Fruit fly (Drosophila melanogaster): Measurements from ENCODE around the gene CG18662.

The CG18662 gene

DNA sequence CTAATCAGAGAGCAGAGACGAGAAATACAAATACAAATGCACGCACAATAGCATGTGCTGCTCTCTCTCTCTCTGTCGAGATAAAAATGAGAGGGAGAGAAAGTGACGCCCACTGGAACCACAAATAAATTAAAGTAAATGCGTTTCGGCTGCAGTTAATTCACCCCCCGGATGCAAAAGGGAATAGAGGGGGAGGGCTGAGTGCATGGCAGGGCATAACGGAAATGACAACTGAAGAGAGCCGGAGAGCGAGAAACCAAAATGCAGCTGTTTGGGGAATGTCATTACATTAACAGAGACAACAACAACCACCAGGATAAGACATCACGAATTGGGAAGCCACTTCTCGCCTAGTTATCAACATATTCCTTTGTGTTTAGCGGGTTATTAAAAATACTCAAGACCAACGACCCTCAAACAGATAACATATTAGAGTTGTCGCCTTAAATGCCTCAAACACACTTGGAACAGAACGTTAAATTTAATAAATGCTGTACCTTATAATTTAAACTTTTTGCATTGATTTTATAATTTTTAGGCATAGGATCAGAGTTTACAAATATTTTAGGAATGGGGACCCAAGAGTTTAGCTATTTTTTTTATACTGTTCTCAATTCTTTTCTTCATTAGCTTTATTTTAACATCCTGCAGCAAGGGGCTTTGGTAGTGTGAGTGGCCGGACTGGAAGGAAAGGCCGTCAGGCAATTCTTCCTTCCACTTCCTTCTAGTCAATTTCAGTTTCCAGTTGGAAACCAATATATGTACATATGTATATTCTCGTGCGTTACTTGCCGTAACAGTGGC lies 30.3 kb upstream of the CG18662 start:
- TF ChIP-seq Myc (optimal IDR thresholded peaks at IDR 0.05), result no peak

DNA sequence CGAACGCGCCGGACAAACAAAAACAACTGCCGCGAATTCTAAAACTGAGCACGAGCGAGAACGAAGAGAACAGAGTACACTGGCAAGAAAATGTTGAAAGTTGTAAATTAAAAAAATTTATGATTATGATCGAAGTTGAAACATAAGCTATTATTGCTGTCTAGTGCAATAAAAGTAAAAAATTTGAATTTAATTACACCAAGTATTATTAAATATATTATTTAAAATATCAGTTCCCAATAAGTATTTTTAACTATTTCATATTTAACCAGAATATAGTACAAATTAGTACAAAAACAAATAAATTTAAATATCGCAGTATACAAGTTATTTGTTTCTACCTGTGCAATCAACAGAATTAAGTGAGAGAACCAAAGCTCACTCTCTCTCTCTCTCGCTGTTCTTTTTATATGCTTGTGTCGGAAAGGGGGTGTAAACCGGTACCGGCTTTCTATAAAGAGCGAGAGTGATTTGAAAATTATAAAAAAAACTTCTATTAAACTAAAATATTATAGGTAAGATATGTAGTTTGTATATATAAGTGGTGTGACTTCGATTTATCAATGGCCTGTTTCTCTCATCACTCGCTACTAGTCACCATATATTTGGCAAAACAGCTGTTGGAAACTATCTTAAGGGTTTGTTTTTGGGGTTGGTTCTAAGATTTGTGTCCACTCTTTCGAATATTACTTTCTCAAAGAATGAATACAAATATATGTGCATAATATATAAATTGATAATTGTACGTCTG lies 29.1 kb upstream of the CG18662 start, which contains the start of gene C1GalTA:
Gene C1GalTA (minus strand): TSS at position 33 of the 751 bp plus-strand sequence.
- TF ChIP-seq Myc (optimal IDR thresholded peaks at IDR 0.05) (no peak), psq (optimal IDR thresholded peaks at IDR 0.05) (no peak), h (optimal IDR thresholded peaks at IDR 0.05) (no peak), Sin3A (optimal IDR thresholded peaks at IDR 0.05) (no peak), insv (optimal IDR thresholded peaks at IDR 0.05) (no peak), ttk (optimal IDR thresholded peaks at IDR 0.05) (no peak)

DNA sequence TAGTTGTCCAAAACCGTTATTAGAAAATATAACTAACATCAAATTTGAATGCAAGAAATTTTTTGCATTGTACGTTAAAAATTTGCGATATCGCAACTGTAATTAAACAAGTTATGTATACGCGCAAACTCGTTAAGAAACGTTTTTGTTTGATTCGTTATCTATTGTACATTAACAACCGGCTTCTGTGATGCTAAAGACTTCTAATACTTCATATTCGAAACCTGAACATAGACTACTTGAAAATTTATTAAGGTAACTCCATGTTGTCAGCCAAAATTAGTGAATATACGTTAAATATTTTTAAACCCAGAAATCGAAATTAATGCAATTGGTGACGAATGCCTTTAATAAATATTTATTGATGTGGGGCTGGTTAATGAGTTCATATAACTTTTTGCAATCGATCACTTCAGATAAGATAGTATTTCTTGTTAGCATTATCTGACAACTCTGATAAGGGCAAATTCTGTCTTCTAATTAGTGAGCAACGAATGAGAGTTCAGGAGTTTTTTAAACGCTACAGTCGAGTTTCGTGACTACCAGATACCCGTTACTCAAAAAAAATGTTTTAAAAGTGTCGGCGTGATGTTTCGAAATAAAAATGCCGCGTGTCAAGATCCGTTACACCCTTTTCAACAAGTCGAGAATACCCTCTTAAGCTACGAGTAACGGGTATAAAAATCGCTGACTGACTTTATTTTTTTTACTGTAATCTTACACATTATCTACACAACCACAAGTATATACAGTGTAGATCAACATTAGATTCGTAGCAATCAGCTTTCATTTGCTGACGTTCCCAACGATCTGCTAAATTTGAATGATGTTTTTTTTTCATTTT lies 28.0 kb upstream of the CG18662 start:
- TF ChIP-seq psq (optimal IDR thresholded peaks at IDR 0.05) (no peak), insv (optimal IDR thresholded peaks at IDR 0.05) (no peak), Myc (optimal IDR thresholded peaks at IDR 0.05) (no peak), h (optimal IDR thresholded peaks at IDR 0.05) (no peak), ttk (optimal IDR thresholded peaks at IDR 0.05) (no peak), Sin3A (optimal IDR thresholded peaks at IDR 0.05) (no peak)

DNA sequence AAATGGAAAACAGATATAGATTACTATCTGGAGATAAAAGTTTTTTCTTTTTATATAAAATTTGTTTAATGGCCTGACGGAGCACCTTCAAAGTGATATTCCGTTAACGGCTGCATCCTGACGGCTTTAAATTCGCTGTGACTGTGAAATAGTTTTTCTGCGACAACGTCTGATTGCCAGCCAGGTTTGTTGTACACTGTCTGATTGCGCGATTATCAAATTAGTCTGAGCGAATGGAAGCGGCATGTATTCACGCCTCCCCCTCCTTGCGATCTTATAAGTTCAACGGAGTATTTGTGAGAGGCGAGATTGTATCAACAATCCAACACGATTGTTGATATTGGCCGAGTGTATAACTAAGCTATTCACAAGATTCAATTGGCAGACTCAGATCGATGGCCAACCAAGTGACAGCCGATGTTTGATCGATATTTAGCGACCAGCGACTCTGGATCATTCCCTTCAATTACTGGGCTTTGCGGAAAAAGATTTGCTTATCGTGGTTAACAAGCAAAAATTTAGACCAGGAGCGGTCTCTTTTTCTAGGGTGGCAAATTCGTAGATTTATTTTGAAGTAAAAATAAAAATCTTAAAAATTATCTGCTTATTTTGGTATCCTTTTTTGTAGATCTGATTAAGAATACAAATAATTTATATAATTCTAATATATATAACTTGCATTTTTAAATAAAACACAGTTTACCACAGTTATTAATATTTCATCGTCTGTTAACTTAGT lies 24.7 kb upstream of the CG18662 start:
- TF ChIP-seq psq (optimal IDR thresholded peaks at IDR 0.05), result no peak
- no peak for TF ChIP-seq Sin3A (optimal IDR thresholded peaks at IDR 0.05)
- no peak for TF ChIP-seq h (optimal IDR thresholded peaks at IDR 0.05)
- no peak for TF ChIP-seq ttk (optimal IDR thresholded peaks at IDR 0.05)
- no peak for TF ChIP-seq insv (optimal IDR thresholded peaks at IDR 0.05)
- no peak for TF ChIP-seq Myc (optimal IDR thresholded peaks at IDR 0.05)

DNA sequence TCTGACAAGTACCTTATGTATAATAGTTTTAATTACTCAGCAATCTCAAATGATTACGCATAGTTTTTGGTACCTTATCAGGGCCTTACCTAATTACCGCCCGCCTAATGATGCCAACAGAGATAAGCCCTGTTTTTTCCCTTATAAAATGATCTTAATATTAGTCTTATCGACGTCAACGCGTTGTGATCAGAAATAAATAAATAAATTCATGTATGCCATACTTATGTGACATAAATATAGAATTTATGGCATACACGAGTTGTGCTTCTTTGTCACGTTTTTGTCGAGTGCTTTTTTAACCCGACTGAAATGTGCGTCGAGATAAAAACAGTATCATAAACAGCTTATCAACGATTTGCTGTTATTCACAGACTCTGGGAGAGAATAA lies 24.1 kb upstream of the CG18662 start:
- TF ChIP-seq Myc (optimal IDR thresholded peaks at IDR 0.05), result no peak
- TF ChIP-seq ttk (optimal IDR thresholded peaks at IDR 0.05), result no peak
- TF ChIP-seq Sin3A (optimal IDR thresholded peaks at IDR 0.05), result no peak
- no peak for TF ChIP-seq h (optimal IDR thresholded peaks at IDR 0.05)
- TF ChIP-seq insv (optimal IDR thresholded peaks at IDR 0.05), result no peak
- TF ChIP-seq psq (optimal IDR thresholded peaks at IDR 0.05), result no peak

DNA sequence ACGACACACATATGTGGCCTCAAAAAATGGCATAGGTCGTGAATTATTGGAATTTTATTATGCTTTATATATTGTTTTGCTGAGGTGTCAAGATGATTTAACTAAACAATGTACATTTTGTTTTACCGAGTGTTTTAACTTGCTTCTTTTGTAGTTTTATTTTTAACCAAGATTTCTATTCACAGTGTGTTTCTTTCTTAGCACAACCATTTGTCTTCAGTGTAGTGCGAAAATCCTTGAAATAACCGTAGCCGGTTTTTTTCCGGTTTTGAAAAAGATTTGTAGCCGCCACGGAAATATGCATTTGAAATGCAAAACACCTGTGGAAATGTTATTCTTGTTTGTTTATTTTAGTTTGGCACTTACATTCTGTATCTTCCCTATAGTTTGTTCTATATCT lies 23.3 kb upstream of the CG18662 start:
- TF ChIP-seq ttk (optimal IDR thresholded peaks at IDR 0.05) (no peak), insv (optimal IDR thresholded peaks at IDR 0.05) (no peak), psq (optimal IDR thresholded peaks at IDR 0.05) (no peak), Sin3A (optimal IDR thresholded peaks at IDR 0.05) (no peak), Myc (optimal IDR thresholded peaks at IDR 0.05) (no peak), h (optimal IDR thresholded peaks at IDR 0.05) (no peak)

DNA sequence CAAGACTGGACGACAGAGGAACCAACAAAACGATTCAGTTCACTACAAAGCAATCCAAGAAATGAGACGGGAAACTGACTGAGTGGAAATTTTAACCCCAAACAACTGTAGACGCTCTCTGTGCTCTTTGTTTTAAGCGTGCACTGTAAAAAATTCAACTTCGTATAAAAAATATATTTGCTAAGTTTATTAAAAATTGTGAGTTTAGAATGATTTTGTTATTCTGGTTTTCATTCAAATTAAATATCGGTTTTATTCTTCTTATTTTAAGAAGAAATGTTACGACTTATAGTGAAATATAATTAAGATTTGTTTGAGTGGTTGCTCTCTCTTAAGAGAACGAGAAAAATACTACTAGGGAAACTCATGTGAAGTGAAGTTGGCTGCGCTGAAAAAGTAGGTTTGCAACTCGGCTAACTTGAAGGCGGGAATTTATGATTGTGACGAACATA lies 22.4 kb upstream of the CG18662 start:
- TF ChIP-seq h (optimal IDR thresholded peaks at IDR 0.05) (no peak), insv (optimal IDR thresholded peaks at IDR 0.05) (no peak)

DNA sequence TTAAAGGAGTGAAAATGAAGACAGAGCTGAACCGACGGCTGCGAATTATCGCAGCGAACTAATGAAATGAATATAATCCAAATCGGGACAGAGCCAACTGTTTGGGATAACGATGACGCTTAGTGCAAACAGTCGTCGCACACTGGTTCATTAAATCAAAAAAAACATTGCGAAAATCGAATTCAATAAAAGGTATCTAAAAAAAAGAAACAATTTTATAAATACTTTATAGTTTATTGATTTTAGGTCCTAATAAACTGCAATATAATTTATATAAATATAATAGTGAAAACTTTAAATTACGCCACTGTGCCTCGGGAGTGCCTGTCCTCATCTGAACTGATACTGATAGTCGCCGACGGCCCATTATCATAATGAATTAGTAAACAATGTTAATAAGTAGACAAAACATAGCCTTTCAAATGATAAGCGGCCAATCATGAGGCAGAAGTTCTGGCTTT lies 21.4 kb upstream of the CG18662 start, which contains the start of gene CG31886:
Gene CG31886 (minus strand): TSS at position 51 of the 461 bp plus-strand sequence.
- TF ChIP-seq insv (optimal IDR thresholded peaks at IDR 0.05) (no peak), Sin3A (optimal IDR thresholded peaks at IDR 0.05) (no peak), psq (optimal IDR thresholded peaks at IDR 0.05) (no peak), h (optimal IDR thresholded peaks at IDR 0.05) (no peak), ttk (optimal IDR thresholded peaks at IDR 0.05) (no peak), Myc (optimal IDR thresholded peaks at IDR 0.05) (no peak)

DNA sequence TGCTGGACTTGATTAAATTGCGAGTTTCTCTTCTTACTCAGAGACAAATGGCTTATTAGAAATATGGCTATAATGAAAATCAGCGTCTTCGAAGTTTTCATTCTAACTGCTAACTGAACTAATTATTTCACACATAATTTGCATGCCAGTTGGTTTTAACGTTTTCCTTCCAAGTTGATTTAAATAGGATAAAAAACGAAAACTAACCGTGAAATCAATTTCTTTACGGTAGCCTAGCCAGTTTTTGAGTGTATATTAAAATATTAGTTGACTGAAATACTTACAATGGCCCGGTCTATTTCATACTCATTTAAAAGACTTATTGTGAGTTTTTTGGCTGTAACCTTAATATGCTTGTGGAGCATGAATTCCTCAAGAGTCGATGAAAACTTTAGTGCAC lies 18.2 kb upstream of the CG18662 start, which contains the start of the genes CG9525 and CG32985:
Gene CG9525 (minus strand): TSS at position 101 of the 400 bp plus-strand sequence.
Gene CG32985 (plus strand): TSS at position 280 of the 400 bp plus-strand sequence.
- no peak for TF ChIP-seq psq (optimal IDR thresholded peaks at IDR 0.05)
- no peak for TF ChIP-seq ttk (optimal IDR thresholded peaks at IDR 0.05)
- no peak for TF ChIP-seq Myc (optimal IDR thresholded peaks at IDR 0.05)
- TF ChIP-seq insv (optimal IDR thresholded peaks at IDR 0.05), result no peak
- TF ChIP-seq Sin3A (optimal IDR thresholded peaks at IDR 0.05), result no peak
- no peak for TF ChIP-seq h (optimal IDR thresholded peaks at IDR 0.05)

DNA sequence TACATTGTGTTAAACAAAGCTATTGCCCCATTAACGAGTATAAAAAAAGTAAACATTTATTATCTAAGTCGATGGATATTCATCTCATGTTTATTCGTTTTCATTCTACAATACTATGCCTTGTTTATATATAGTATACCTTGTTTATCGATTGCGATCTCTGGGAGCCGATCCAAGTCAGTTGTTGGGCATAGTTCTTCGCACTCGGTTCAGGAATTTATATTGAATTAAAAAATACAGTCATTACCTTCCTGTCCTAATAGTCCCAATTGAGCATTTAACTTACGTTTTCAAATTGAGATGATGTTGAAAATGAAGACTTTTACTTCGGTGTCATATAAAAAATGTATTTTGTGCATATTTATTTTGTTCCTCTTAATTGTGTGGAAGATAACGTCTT lies 15.8 kb upstream of the CG18662 start, which contains the start of gene CG32984:
Gene CG32984 (plus strand): TSS at position 301 of the 400 bp plus-strand sequence.
- no peak for TF ChIP-seq h (optimal IDR thresholded peaks at IDR 0.05)

DNA sequence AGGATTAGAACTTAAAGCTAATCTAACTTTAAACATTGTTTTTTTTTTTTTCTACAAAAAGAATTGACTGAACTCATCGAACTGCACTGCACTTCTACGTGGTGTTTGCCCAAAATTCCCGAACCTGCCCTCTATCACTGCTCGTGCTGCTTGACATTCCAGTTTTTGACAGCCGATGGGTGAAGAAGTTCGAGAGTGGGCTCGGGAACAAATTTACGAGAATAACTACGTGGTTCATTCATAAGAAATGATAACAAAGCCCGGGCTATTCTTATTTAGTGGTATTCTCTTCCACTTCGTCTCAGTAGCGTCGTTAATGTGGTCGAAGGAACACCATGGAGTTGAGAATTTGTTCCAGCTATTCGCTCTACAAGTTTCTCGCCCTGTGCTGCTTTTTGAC lies 13.2 kb upstream of the CG18662 start, which contains the start of gene CG18088:
Gene CG18088 (plus strand): TSS at position 301 of the 400 bp plus-strand sequence.
- no peak for TF ChIP-seq h (optimal IDR thresholded peaks at IDR 0.05)
- TF ChIP-seq ttk (optimal IDR thresholded peaks at IDR 0.05), result no peak
- TF ChIP-seq Sin3A (optimal IDR thresholded peaks at IDR 0.05), result no peak
- no peak for TF ChIP-seq insv (optimal IDR thresholded peaks at IDR 0.05)
- no peak for TF ChIP-seq Myc (optimal IDR thresholded peaks at IDR 0.05)
- TF ChIP-seq psq (optimal IDR thresholded peaks at IDR 0.05), result no peak
